Fruit fly (Drosophila melanogaster): ENCODE data around the gene sun.

The sun gene

dm6 chrX:15818608-15819184 is 30.4 kb downstream of the sun start:
- no peak for TF ChIP-seq CG17801 (GFP tag; optimal IDR thresholded peaks at IDR 0.05; ENCODE audit: partially characterized antibody)

DNA sequence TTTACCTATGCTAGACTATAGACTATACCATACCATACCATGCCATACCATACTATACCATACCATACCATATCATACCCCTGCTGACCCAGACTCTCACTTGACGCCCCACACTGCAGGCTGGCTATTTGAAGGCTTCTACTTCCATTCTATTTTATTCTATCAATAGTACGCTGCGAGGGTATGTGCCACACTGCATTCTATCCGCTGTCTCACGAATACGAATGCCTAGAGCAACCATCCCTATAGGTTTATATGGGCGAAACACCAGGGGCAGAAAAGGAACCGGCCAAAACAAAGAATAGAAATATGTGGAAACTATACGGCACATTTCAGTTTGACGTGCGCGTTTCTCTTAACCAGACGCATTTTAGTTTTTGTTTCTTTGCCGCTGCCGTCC is 31.2 kb downstream of the sun start:
- no peak for TF ChIP-seq CG17801 (GFP tag; optimal IDR thresholded peaks at IDR 0.05; ENCODE audit: partially characterized antibody)

dm6 chrX:15816905-15817304 is 32.2 kb downstream of the sun start:
- TF ChIP-seq CG17801 (GFP tag; optimal IDR thresholded peaks at IDR 0.05; ENCODE audit: partially characterized antibody) = no peak

DNA sequence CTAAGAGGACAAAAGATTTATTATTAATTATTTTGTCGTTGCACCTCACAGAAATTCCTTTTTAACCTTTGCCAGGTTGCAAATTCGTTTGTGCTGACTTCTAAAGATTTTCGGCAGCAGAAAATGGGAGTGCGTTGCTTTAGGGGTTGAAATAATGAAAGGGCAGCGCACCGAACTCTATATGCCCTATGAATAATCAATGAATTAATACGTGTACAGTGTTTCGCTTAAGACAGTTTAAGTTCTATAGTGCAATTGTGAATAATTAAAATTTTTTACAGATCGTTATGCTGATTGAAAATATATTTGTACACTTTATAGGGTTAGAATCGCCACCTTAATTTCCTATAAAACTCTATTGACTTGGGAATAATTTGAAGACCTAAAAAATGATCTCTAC is 32.9 kb downstream of the sun start:
- TF ChIP-seq CG17801 (GFP tag; optimal IDR thresholded peaks at IDR 0.05; ENCODE audit: partially characterized antibody) = no peak

- TF ChIP-seq CG17801 (GFP tag; optimal IDR thresholded peaks at IDR 0.05; ENCODE audit: partially characterized antibody) = no peak
These were observed 34.6 kb downstream of the sun start for dm6 chrX:15814485-15814884.

DNA sequence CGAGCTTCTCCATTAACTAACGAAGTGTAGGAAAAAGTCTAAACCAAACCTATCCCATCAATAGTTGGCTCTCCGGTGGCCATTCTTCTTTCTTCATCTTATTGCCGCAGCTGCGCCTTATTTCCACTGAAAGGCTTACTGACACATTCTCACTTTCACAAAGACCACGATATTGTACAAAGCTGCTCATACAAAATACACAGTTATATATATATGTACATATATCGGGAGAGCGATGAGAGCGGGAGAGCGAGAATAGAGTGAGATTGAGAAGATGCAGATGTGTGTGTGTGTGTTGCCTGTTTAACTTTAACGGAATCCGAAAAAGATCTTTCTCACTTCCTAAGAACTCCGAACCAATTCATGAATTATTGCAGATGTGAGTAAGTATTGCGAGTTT is 35.8 kb downstream of the sun start:
- no peak for TF ChIP-seq CG17801 (GFP tag; optimal IDR thresholded peaks at IDR 0.05; ENCODE audit: partially characterized antibody)

DNA sequence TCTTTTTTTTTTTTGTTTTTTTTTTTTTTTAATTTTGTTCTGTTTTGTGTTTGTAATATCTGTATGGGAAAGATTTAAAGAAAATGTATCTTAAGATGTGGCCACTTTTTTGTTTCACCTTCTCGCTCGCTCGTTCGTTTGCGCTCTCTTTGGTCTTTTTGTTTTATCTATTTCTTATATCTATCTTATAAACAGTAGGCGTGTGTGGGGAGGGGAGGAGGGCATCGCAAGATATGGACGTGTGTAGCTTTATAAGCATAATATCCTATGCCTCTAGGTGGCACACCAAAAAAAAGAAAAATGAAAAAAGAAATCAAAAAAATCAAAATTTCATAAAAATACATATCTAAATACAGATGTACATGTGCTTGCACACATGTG is 36.5 kb downstream of the sun start:
- no peak for TF ChIP-seq CG17801 (GFP tag; optimal IDR thresholded peaks at IDR 0.05; ENCODE audit: partially characterized antibody)

- peak; percentile 84 for TF ChIP-seq CG17801 (GFP tag; optimal IDR thresholded peaks at IDR 0.05; ENCODE audit: partially characterized antibody)
These were observed 37.1 kb downstream of the sun start for dm6 chrX:15811666-15812614.

DNA sequence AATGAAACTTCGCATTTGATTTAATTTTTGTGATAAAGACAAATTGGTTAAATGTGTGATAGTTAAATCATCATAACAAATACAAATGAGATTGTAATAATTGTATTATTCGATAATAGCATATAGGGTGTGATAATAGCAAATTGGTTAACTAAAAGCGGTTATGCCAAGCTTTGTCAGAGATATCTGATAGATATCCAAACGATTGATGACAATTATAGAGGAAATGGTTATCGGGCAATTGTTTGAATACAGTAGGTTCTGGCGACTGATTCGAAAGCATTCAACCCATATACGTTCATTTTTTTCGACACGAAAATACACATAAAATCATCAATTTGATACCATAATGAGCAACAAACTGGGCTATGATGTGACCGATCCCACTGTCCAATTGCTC is 39.8 kb downstream of the sun start, which contains the start of gene CG8509:
TSS of gene CG8509 (plus strand) at position 301 of the 400 bp plus-strand sequence.
- no peak for TF ChIP-seq CG17801 (GFP tag; optimal IDR thresholded peaks at IDR 0.05; ENCODE audit: partially characterized antibody)

- no peak for TF ChIP-seq CG17801 (GFP tag; optimal IDR thresholded peaks at IDR 0.05; ENCODE audit: partially characterized antibody)
These were observed 41.1 kb downstream of the sun start for dm6 chrX:15807915-15808314.

- no peak for TF ChIP-seq CG17801 (GFP tag; optimal IDR thresholded peaks at IDR 0.05; ENCODE audit: partially characterized antibody)
These were observed 43.5 kb downstream of the sun start for dm6 chrX:15805523-15805922.

dm6 chrX:15804790-15805189 is 44.3 kb downstream of the sun start:
- TF ChIP-seq CG17801 (GFP tag; optimal IDR thresholded peaks at IDR 0.05; ENCODE audit: partially characterized antibody) = no peak

- no peak for TF ChIP-seq CG17801 (GFP tag; optimal IDR thresholded peaks at IDR 0.05; ENCODE audit: partially characterized antibody)
These were observed 45.1 kb downstream of the sun start, which contains the start of the genes PGRP-LE and sd for dm6 chrX:15803764-15804563. Gene PGRP-LE (minus strand): TSS chrX:15803880. Gene sd (plus strand): TSS chrX:15804370.

DNA sequence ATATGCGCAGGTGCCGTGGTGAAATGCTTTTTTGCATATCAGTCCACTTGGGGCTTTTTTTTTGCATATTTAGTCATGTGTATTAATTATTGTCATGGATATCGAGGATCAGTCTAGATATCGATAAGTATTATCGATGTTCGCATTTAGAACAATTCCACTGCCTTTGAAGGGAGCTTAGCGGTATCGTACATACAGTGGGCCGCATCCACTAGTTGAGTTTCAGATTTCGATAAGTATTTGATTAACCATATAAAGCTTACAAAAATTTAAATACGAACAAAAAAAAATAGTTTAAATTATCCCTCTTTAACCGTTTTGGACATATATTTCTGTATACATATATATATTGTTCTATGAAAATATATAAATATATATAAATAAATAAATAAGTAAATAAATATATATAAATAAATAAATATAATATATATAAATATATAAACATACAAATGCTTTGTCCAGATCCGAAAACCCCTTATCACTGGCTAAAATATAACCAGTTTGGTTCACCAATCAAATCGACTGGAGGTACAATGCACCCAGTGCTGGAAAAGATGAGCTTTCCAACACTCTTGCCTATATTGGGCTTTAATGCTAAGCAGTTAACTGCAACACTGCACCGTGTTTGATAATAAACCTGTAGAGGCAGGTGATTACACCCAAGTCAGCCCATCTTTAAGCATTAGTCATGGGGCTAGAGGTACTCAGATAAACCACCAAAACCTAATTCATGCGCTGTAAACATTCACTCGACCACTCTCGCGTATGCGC is 46.0 kb downstream of the sun start:
- TF ChIP-seq CG17801 (GFP tag; optimal IDR thresholded peaks at IDR 0.05; ENCODE audit: partially characterized antibody) = peak; percentile 6

All from ovary, adult (tissue).